Worm (Caenorhabditis elegans): Measurements from ENCODE around the gene vps-22.

DNA sequence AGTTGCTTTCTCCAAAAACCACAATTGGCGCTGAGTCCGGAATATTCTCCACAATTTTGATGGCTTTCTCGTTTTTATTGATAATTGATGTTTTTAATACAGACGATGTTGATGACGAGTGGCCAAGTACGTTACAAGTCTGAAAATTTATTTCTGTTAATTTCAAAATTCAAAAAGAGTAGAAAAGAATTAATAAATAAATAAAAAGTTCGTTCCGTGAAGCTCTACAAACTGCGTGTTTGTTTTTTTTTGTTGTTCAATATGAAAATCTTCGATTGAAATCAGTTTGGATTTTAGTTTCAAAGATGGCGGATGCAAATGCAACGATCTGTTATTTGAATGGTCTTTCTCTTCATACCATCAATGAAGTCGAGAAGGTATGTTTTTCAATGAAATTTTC lies 51.3 kb downstream of the vps-22 start, which contains the start of gene F26F4.2:
- TF ChIP-seq unc-130 (GFP tag; optimal IDR thresholded peaks at IDR 0.05) = no peak
- no peak for TF ChIP-seq ets-4 (GFP tag; optimal IDR thresholded peaks at IDR 0.05)
